Worm (Caenorhabditis elegans) whole organism, L4 larva: Measurements from ENCODE around the gene C35A11.3.

Experiments used
- egl-27 ChIP-seq: sonication (generic microtip); optimal IDR thresholded peaks from 3 replicates; lab custom pipeline; 2017; ENCODE audit warnings: missing biosample characterization, missing genetic modification reagents, missing genetic modification characterization
- lin-29 ChIP-seq: fragments of 200-800 bp; sonication (Bioruptor generic); IDR thresholded peaks from 2 replicates; pipeline ENCODE4 v1.3.6; 2022; ENCODE audit warnings: missing genetic modification reagents, missing genetic modification characterization, missing compliant biosample characterization
- skn-1 ChIP-seq: fragments of 150-350 bp; optimal IDR thresholded peaks from 2 replicates; lab custom pipeline; 2014; ENCODE audit warnings: missing biosample characterization, missing genetic modification characterization
- zfp-2 ChIP-seq: sonication (generic microtip); optimal IDR thresholded peaks from 2 replicates; lab custom pipeline; 2016; ENCODE audit warnings: mild to moderate bottlenecking, missing genetic modification characterization, missing compliant biosample characterization

- no peak for TF ChIP-seq zfp-2 (tag; lab: Kevin White, UChicago)
- no peak for TF ChIP-seq skn-1 (tag; lab: Kevin White, UChicago)
- no peak for TF ChIP-seq egl-27
- no peak for TF ChIP-seq lin-29 (GFP tag; lab: Robert Waterston, UW)
These were observed 43.9 kb upstream of the C35A11.3 start, which contains the start of gene C10G8.8 for ce11 chrV:5328314-5328713.
